Fruit fly (Drosophila melanogaster) whole organism, embryonic: Measurements from ENCODE around the gene kek6.
A peak's percentile ranks its signal among the peaks of the same experiment; 100 is the strongest.

ENCODE experiments used
- Atf-2 ChIP-seq: fragments of 200-800 bp; sonication (Bioruptor generic); optimal IDR thresholded peaks from 2 replicates; lab custom pipeline; 2016; ENCODE audit warnings: missing biosample characterization, missing genetic modification characterization
- Atf3 ChIP-seq: fragments of 200-800 bp; sonication (Bioruptor generic); optimal IDR thresholded peaks from 3 replicates; lab custom pipeline; 2016; ENCODE audit warnings: missing biosample characterization, missing genetic modification characterization
- CG10462 ChIP-seq: fragments of 200-800 bp; sonication (Bioruptor generic); optimal IDR thresholded peaks from 2 replicates; lab custom pipeline; 2016; ENCODE audit warnings: missing biosample characterization, missing genetic modification characterization
- CG11398 ChIP-seq: fragments of 200-800 bp; sonication (Bioruptor generic); optimal IDR thresholded peaks from 2 replicates; lab custom pipeline; 2016; ENCODE audit warnings: missing biosample characterization, missing genetic modification characterization
- CG12155 ChIP-seq: fragments of 200-800 bp; sonication (Bioruptor generic); optimal IDR thresholded peaks from 3 replicates; lab custom pipeline; 2016; ENCODE audit warnings: missing biosample characterization, missing genetic modification characterization
- CG12236 ChIP-seq: fragments of 200-800 bp; sonication (Bioruptor generic); optimal IDR thresholded peaks from 2 replicates; lab custom pipeline; 2016; ENCODE audit warnings: missing biosample characterization, missing genetic modification characterization
- CG14014 ChIP-seq: fragments of 200-800 bp; sonication (Bioruptor generic); IDR thresholded peaks from 2 replicates; pipeline ENCODE4 v1.3.6; 2022; ENCODE audit warnings: missing biosample characterization, missing genetic modification characterization
- CG14965 ChIP-seq: fragments of 200-800 bp; sonication (Bioruptor generic); optimal IDR thresholded peaks from 2 replicates; lab custom pipeline; 2016; ENCODE audit warnings: missing biosample characterization, missing genetic modification characterization, borderline replicate concordance
- CG15514 ChIP-seq: fragments of 200-800 bp; sonication (Bioruptor generic); optimal IDR thresholded peaks from 3 replicates; lab custom pipeline; 2017; ENCODE audit warnings: missing biosample characterization, missing genetic modification characterization, mild to moderate bottlenecking, moderate library complexity, missing genetic modification reagents
- CG1647 ChIP-seq: fragments of 200-800 bp; sonication (Bioruptor generic); optimal IDR thresholded peaks from 3 replicates; lab custom pipeline; 2016; ENCODE audit warnings: missing biosample characterization, missing genetic modification characterization
- CG16815 ChIP-seq: fragments of 200-800 bp; sonication (Bioruptor generic); optimal IDR thresholded peaks from 3 replicates; lab custom pipeline; 2017; ENCODE audit warnings: missing biosample characterization, mild to moderate bottlenecking, missing genetic modification characterization
- CG17912 ChIP-seq: fragments of 200-800 bp; sonication (Bioruptor generic); optimal IDR thresholded peaks from 2 replicates; lab custom pipeline; 2018; ENCODE audit warnings: missing biosample characterization, mild to moderate bottlenecking, missing genetic modification characterization
- CG18619 ChIP-seq: fragments of 200-800 bp; sonication (Bioruptor generic); optimal IDR thresholded peaks from 3 replicates; lab custom pipeline; 2017; ENCODE audit warnings: missing biosample characterization, mild to moderate bottlenecking, missing genetic modification characterization
- CG30431 ChIP-seq: fragments of 200-800 bp; sonication (Bioruptor generic); optimal IDR thresholded peaks from 2 replicates; lab custom pipeline; 2017; ENCODE audit warnings: missing biosample characterization, missing genetic modification characterization
- CG32532 ChIP-seq: fragments of 200-800 bp; sonication (Bioruptor generic); IDR thresholded peaks from 2 replicates; pipeline ENCODE4 v1.3.6; 2022; ENCODE audit warnings: missing biosample characterization, missing genetic modification characterization
- CG32767 ChIP-seq: fragments of 200-800 bp; sonication (Bioruptor generic); IDR thresholded peaks from 2 replicates; pipeline ENCODE4 v1.3.6; 2022; ENCODE audit warnings: missing biosample characterization, missing genetic modification characterization
- CG33213 ChIP-seq: fragments of 200-800 bp; sonication (Bioruptor generic); optimal IDR thresholded peaks from 3 replicates; lab custom pipeline; 2016; ENCODE audit warnings: missing biosample characterization, missing genetic modification characterization
- CG43689 ChIP-seq: fragments of 200-800 bp; sonication (Bioruptor generic); IDR thresholded peaks from 2 replicates; pipeline ENCODE4 v1.3.6; 2022; ENCODE audit warnings: missing biosample characterization, missing genetic modification characterization
- CG8281 ChIP-seq: fragments of 200-800 bp; sonication (Bioruptor generic); optimal IDR thresholded peaks from 2 replicates; lab custom pipeline; 2018; ENCODE audit warnings: missing biosample characterization, mild to moderate bottlenecking, missing genetic modification characterization, moderate library complexity
- CG9727 ChIP-seq: fragments of 200-800 bp; sonication (Bioruptor generic); optimal IDR thresholded peaks from 3 replicates; lab custom pipeline; 2017; ENCODE audit warnings: missing biosample characterization, mild to moderate bottlenecking, missing genetic modification characterization
- CkIIα-i1 ChIP-seq: fragments of 200-800 bp; sonication (Bioruptor generic); IDR thresholded peaks from 2 replicates; pipeline ENCODE4 v1.3.6; 2022; ENCODE audit warnings: missing biosample characterization, missing genetic modification characterization
- D19B ChIP-seq: fragments of 200-800 bp; sonication (Bioruptor generic); optimal IDR thresholded peaks from 2 replicates; lab custom pipeline; 2017; ENCODE audit warnings: missing biosample characterization, mild to moderate bottlenecking, missing genetic modification characterization
- Dad ChIP-seq: fragments of 200-800 bp; sonication (Bioruptor generic); optimal IDR thresholded peaks from 3 replicates; lab custom pipeline; 2016; ENCODE audit warnings: missing biosample characterization, missing genetic modification characterization
- Dek ChIP-seq: fragments of 200-800 bp; sonication (Bioruptor generic); optimal IDR thresholded peaks from 3 replicates; lab custom pipeline; 2019; ENCODE audit warnings: missing biosample characterization, mild to moderate bottlenecking, missing genetic modification characterization, moderate library complexity
- Dip2 ChIP-seq: fragments of 200-800 bp; sonication (Bioruptor generic); IDR thresholded peaks from 2 replicates; pipeline ENCODE4 v1.3.6; 2022; ENCODE audit warnings: missing biosample characterization, missing genetic modification characterization
- Dip3 ChIP-seq: fragments of 200-800 bp; sonication (Bioruptor generic); optimal IDR thresholded peaks from 3 replicates; lab custom pipeline; 2016; ENCODE audit warnings: missing biosample characterization, missing genetic modification characterization
- Doc3 ChIP-seq: fragments of 200-800 bp; sonication (Bioruptor generic); IDR thresholded peaks from 3 replicates; pipeline ENCODE4 v1.3.6; 2022; ENCODE audit warnings: missing biosample characterization, missing genetic modification characterization; ENCODE audit not compliant: partially characterized antibody
- HLHmδ ChIP-seq: fragments of 200-800 bp; sonication (Bioruptor generic); optimal IDR thresholded peaks from 2 replicates; lab custom pipeline; 2018; ENCODE audit warnings: missing biosample characterization, mild to moderate bottlenecking, missing genetic modification characterization, moderate library complexity
- Hand ChIP-seq: fragments of 200-800 bp; sonication (Bioruptor generic); optimal IDR thresholded peaks from 2 replicates; lab custom pipeline; 2017; ENCODE audit warnings: mild to moderate bottlenecking, missing biosample characterization, missing genetic modification reagents, missing genetic modification characterization
- Hey ChIP-seq: fragments of 200-800 bp; sonication (Bioruptor generic); optimal IDR thresholded peaks from 3 replicates; lab custom pipeline; 2018; ENCODE audit warnings: missing biosample characterization, mild to moderate bottlenecking, missing genetic modification characterization
- Hmr ChIP-seq: fragments of 200-800 bp; sonication (Bioruptor generic); optimal IDR thresholded peaks from 3 replicates; lab custom pipeline; 2017; ENCODE audit warnings: mild to moderate bottlenecking, missing biosample characterization, missing genetic modification reagents, missing genetic modification characterization
- Kr ChIP-seq: fragments of 200-800 bp; sonication (Bioruptor generic); optimal IDR thresholded peaks from 2 replicates; lab custom pipeline; 2017; ENCODE audit warnings: missing biosample characterization, mild to moderate bottlenecking, missing genetic modification characterization
- MBD-R2 ChIP-seq: fragments of 200-800 bp; sonication (Bioruptor generic); IDR thresholded peaks from 2 replicates; pipeline ENCODE4 v1.3.6; 2022; ENCODE audit warnings: missing biosample characterization, missing genetic modification characterization
- Tbp ChIP-seq: fragments of >200 bp; optimal IDR thresholded peaks from 2 replicates; lab custom pipeline; 2018; ENCODE audit warnings: missing biosample characterization, missing genetic modification characterization
- cato ChIP-seq: fragments of 200-800 bp; sonication (Bioruptor generic); optimal IDR thresholded peaks from 2 replicates; lab custom pipeline; 2016; ENCODE audit warnings: missing biosample characterization, missing genetic modification characterization, borderline replicate concordance
- emc ChIP-seq: fragments of 200-800 bp; sonication (Bioruptor generic); optimal IDR thresholded peaks from 2 replicates; lab custom pipeline; 2016; ENCODE audit warnings: missing biosample characterization, missing genetic modification characterization
- exex ChIP-seq: fragments of 200-800 bp; sonication (Bioruptor generic); optimal IDR thresholded peaks from 4 replicates; lab custom pipeline; 2018; ENCODE audit warnings: missing biosample characterization, mild to moderate bottlenecking, missing genetic modification characterization, moderate library complexity
- gcm2 ChIP-seq: fragments of 200-800 bp; sonication (Bioruptor generic); optimal IDR thresholded peaks from 2 replicates; lab custom pipeline; 2016; ENCODE audit warnings: missing biosample characterization, missing genetic modification characterization
- h ChIP-seq: fragments of >200 bp; optimal IDR thresholded peaks from 2 replicates; lab custom pipeline; 2017
- jumu ChIP-seq: fragments of 200-800 bp; sonication (Bioruptor generic); optimal IDR thresholded peaks from 3 replicates; lab custom pipeline; 2016; ENCODE audit warnings: missing biosample characterization, missing genetic modification characterization
- kay ChIP-seq: fragments of 200-800 bp; sonication (Bioruptor generic); optimal IDR thresholded peaks from 2 replicates; lab custom pipeline; 2016; ENCODE audit warnings: missing biosample characterization, missing genetic modification characterization
- oc ChIP-seq: fragments of 200-800 bp; sonication (Bioruptor generic); optimal IDR thresholded peaks from 2 replicates; lab custom pipeline; 2018; ENCODE audit warnings: missing biosample characterization, mild to moderate bottlenecking, missing genetic modification characterization, moderate library complexity
- org-1 ChIP-seq: fragments of 200-800 bp; sonication (Bioruptor generic); optimal IDR thresholded peaks from 2 replicates; lab custom pipeline; 2017; ENCODE audit warnings: missing biosample characterization, missing genetic modification characterization
- pnt ChIP-seq: fragments of 200-800 bp; sonication (Bioruptor generic); optimal IDR thresholded peaks from 3 replicates; lab custom pipeline; 2016; ENCODE audit warnings: missing biosample characterization, missing genetic modification characterization
- salm ChIP-seq: fragments of 200-800 bp; sonication (Bioruptor generic); optimal IDR thresholded peaks from 2 replicates; lab custom pipeline; 2018; ENCODE audit warnings: missing biosample characterization, mild to moderate bottlenecking, missing genetic modification characterization
- schlank ChIP-seq: fragments of 200-800 bp; sonication (Bioruptor generic); optimal IDR thresholded peaks from 2 replicates; lab custom pipeline; 2018; ENCODE audit warnings: missing biosample characterization, mild to moderate bottlenecking, missing genetic modification characterization
- sd ChIP-seq: fragments of 200-800 bp; sonication (Bioruptor generic); optimal IDR thresholded peaks from 3 replicates; lab custom pipeline; 2018; ENCODE audit warnings: missing biosample characterization, mild to moderate bottlenecking, missing genetic modification characterization, moderate library complexity
- seq ChIP-seq: fragments of 200-800 bp; sonication (Bioruptor generic); IDR thresholded peaks from 2 replicates; pipeline ENCODE4 v1.3.6; 2022; ENCODE audit warnings: missing biosample characterization, missing genetic modification characterization
- slp2 ChIP-seq: fragments of 200-800 bp; sonication (Bioruptor generic); optimal IDR thresholded peaks from 2 replicates; lab custom pipeline; 2016; ENCODE audit warnings: missing biosample characterization, missing genetic modification characterization
- usp ChIP-seq: fragments of >200 bp; optimal IDR thresholded peaks from 2 replicates; lab custom pipeline; 2017; ENCODE audit warnings: missing biosample characterization, missing genetic modification characterization
- vnd ChIP-seq: fragments of 200-800 bp; sonication (Bioruptor generic); IDR thresholded peaks from 3 replicates; pipeline ENCODE4 v1.3.6; 2022; ENCODE audit warnings: missing biosample characterization, missing genetic modification characterization; ENCODE audit not compliant: partially characterized antibody

Gene kek6

DNA sequence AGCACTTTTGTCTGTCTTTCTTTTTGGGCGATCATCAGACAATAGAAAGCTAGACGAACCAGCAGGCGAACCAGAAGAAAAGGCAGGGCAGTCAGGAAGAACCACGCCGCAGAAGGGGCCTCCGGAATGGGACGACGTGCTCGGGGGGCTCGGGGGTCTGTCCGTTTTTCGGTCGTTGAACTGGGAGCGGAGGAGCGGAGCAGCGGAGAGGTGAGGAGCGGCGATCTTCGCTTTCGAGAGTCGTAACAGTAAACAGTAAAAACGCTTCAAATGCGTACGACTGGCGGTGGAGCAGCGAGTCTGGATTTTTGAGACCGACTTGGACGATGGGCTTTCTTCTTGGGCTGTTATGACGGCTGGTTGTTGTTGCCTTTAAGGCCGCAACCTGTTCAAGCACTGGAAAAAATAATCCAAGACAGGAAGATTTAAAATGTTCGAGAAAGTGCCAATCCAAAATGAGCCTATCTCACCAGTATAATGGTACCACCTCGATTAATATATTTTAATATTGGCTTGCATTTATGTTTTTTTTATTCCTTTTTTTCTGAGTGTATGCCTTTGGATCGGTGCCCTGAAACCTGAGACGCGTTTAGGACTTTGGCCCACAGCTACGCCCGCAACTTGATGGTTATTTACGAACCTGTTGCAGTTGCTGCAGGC is 64.9 kb downstream of the kek6 start (continued):
- TF ChIP-seq h (no peak), oc (tag; lab: Kevin White, UChicago) (peak; percentile 91), CG12236 (peak; percentile 84), seq (GFP tag; lab: Robert Waterston, UW) (peak; percentile 57), usp (GFP tag; lab: Kevin White, UChicago) (no peak), CG18619 (GFP tag; lab: Kevin White, UChicago) (peak; percentile 81), kay (GFP tag; lab: Kevin White, UChicago) (peak; percentile 45), CG17912 (no peak), Dip2 (GFP tag; lab: Robert Waterston, UW) (no peak), Hand (peak; percentile 27), Dek (tag; lab: Kevin White, UChicago) (peak; percentile 37), MBD-R2 (GFP tag; lab: Robert Waterston, UW) (peak; percentile 35; the same call in 1 of the 2 replicates), sd (tag; lab: Kevin White, UChicago) (no peak), CG14014 (GFP tag; lab: Robert Waterston, UW) (peak; percentile 72), CG8281 (peak; percentile 61), schlank (tag; lab: Kevin White, UChicago) (no peak), CkIIα-i1 (GFP tag; lab: Robert Waterston, UW) (no peak), Atf3 (GFP tag; lab: Kevin White, UChicago) (peak; percentile 87), CG9727 (GFP tag; lab: Kevin White, UChicago) (peak; percentile 92), pnt (GFP tag; lab: Kevin White, UChicago) (peak; percentile 86), CG43689 (GFP tag; lab: Robert Waterston, UW) (no peak), gcm2 (GFP tag; lab: Kevin White, UChicago) (peak; percentile 78), Atf-2 (GFP tag; lab: Kevin White, UChicago) (peak; percentile 84), vnd (no peak), emc (GFP tag; lab: Kevin White, UChicago) (no peak), CG30431 (peak; percentile 88), CG10462 (GFP tag; lab: Kevin White, UChicago) (peak; percentile 83), HLHmδ (GFP tag; lab: Kevin White, UChicago) (no peak), CG16815 (GFP tag; lab: Kevin White, UChicago) (peak; percentile 91), Hey (tag; lab: Kevin White, UChicago) (peak; percentile 0), exex (tag; lab: Kevin White, UChicago) (peak; percentile 22), org-1 (GFP tag; lab: Kevin White, UChicago) (peak; percentile 76), CG15514 (GFP tag; lab: Kevin White, UChicago) (no peak), cato (peak; percentile 83), Doc3 (GFP tag; lab: Robert Waterston, UW) (no peak), Tbp (GFP tag; lab: Kevin White, UChicago) (no peak), salm (tag; lab: Kevin White, UChicago) (peak; percentile 81), CG32532 (peak; percentile 46; the same call in 1 of the 2 replicates), D19B (GFP tag; lab: Kevin White, UChicago) (no peak), CG33213 (GFP tag; lab: Kevin White, UChicago) (peak; percentile 82), Dad (GFP tag; lab: Kevin White, UChicago) (peak; percentile 85), CG12155 (peak; percentile 76), Dip3 (peak; percentile 62), slp2 (GFP tag; lab: Kevin White, UChicago) (peak; percentile 81), CG1647 (GFP tag; lab: Kevin White, UChicago) (peak; percentile 67), CG11398 (GFP tag; lab: Kevin White, UChicago) (peak; percentile 84), jumu (GFP tag; lab: Kevin White, UChicago) (peak; percentile 80), CG32767 (peak; percentile 67), Kr (GFP tag; lab: Kevin White, UChicago) (peak; percentile 53), CG14965 (GFP tag; lab: Kevin White, UChicago) (peak; percentile 52), Hmr (GFP tag; lab: Kevin White, UChicago) (peak; percentile 6)
